ENCODE assay signal across 5 fruit fly cellular contexts in genomic region chrX:21031819-21032261, dm6.
TF ChIP-seq lines count a peak whose summit lies in the region.

CG1529 (minus strand) TSS chrX:21031950.

- no peak for TF ChIP-seq CTCF in whole organism, embryonic (GFP tag; optimal IDR thresholded peaks at IDR 0.05; lab: Kevin White, UChicago)

TF ChIP-seq in whole organism, adult, 20 proteins besides CTCF, POLR2A, EP300 and RAD21:
- TF ChIP-seq Mnt (GFP tag; optimal IDR thresholded peaks at IDR 0.05; lab: Kevin White, UChicago) (peak; percentile 7), CG7101 (tag; optimal IDR thresholded peaks at IDR 0.05; lab: Kevin White, UChicago) (peak; percentile 17), CG11617 (GFP tag; optimal IDR thresholded peaks at IDR 0.05; lab: Kevin White, UChicago) (no peak), bab1 (GFP tag; optimal IDR thresholded peaks at IDR 0.05; lab: Kevin White, UChicago) (peak; percentile 16)

TF ChIP-seq in whole organism, embryonic, 481 proteins besides CTCF, POLR2A, EP300 and RAD21 (continues in another document):
- TF ChIP-seq Dll (GFP tag; IDR thresholded peaks at IDR 0.05; lab: Robert Waterston, UW; ENCODE audit: partially characterized antibody) (0 out of 4 replicates have a peak, but pooled peaks have one; percentile 56), croc (GFP tag; conservative IDR thresholded peaks at IDR 0.05; lab: Robert Waterston, UW) (no peak), MBD-R2 (GFP tag; IDR thresholded peaks at IDR 0.05; lab: Robert Waterston, UW) (peak; percentile 70), CG4617 (GFP tag; optimal IDR thresholded peaks at IDR 0.05; lab: Kevin White, UChicago; ENCODE audit: borderline replicate concordance) (peak; percentile 10), stwl (tag; optimal IDR thresholded peaks at IDR 0.05; lab: Kevin White, UChicago) (peak; percentile 67), E2f2 (GFP tag; IDR thresholded peaks at IDR 0.05; lab: Robert Waterston, UW) (peak; percentile 77), gfzf (GFP tag; optimal IDR thresholded peaks at IDR 0.05; lab: Kevin White, UChicago) (peak; percentile 57), hbn (GFP tag; IDR thresholded peaks at IDR 0.05; lab: Robert Waterston, UW; ENCODE audit: partially characterized antibody) (0 out of 2 replicates have a peak, but pooled peaks have one; percentile 27), CG16813 (GFP tag; IDR thresholded peaks at IDR 0.05; lab: Robert Waterston, UW; ENCODE audit: partially characterized antibody) (peak; percentile 27; the same call in 1 of the 3 replicates), trem (tag; optimal IDR thresholded peaks at IDR 0.05; lab: Kevin White, UChicago) (peak; percentile 13), CG9797 (GFP tag; optimal IDR thresholded peaks at IDR 0.05; lab: Kevin White, UChicago) (peak; percentile 59), nmo (GFP tag; optimal IDR thresholded peaks at IDR 0.05; lab: Kevin White, UChicago) (peak; percentile 17), aop (GFP tag; IDR thresholded peaks at IDR 0.05; lab: Robert Waterston, UW) (no peak), HLH4C (GFP tag; IDR thresholded peaks at IDR 0.05; lab: Robert Waterston, UW; ENCODE audit: partially characterized antibody) (peak; percentile 51), BEAF-32 (GFP tag; optimal IDR thresholded peaks at IDR 0.05; lab: Kevin White, UChicago) (peak; percentile 62), CG34224 (GFP tag; IDR thresholded peaks at IDR 0.05; lab: Robert Waterston, UW; ENCODE audit: partially characterized antibody) (peak; percentile 45; the same call in 2 of the 3 replicates), Dref (GFP tag; IDR thresholded peaks at IDR 0.05; lab: Robert Waterston, UW) (peak; percentile 64), CG8281 (tag; optimal IDR thresholded peaks at IDR 0.05; lab: Kevin White, UChicago) (no peak), CG18011 (GFP tag; optimal IDR thresholded peaks at IDR 0.05; lab: Kevin White, UChicago) (no peak)

TF ChIP-seq in whole organism, prepupa, 60 proteins besides CTCF, POLR2A, EP300 and RAD21:
- TF ChIP-seq Sox102F (GFP tag; optimal IDR thresholded peaks at IDR 0.05; lab: Kevin White, UChicago) (no peak), Eip78C (GFP tag; lab: Kevin White, UChicago) (peak; percentile 62)
TF ChIP-seq in whole organism, prepupa: peak in this region for 1.

TF ChIP-seq in whole organism, pupa, 21 proteins besides CTCF, POLR2A, EP300 and RAD21:
- TF ChIP-seq Snoo (tag; optimal IDR thresholded peaks at IDR 0.05; lab: Kevin White, UChicago) (no peak), CG12605 (GFP tag; IDR thresholded peaks at IDR 0.05; lab: Robert Waterston, UW) (no peak), CG10348 (GFP tag; IDR thresholded peaks at IDR 0.05; lab: Robert Waterston, UW) (no peak), CG8159 (tag; optimal IDR thresholded peaks at IDR 0.05; lab: Kevin White, UChicago) (peak; percentile 8), CG17806 (tag; optimal IDR thresholded peaks at IDR 0.05; lab: Kevin White, UChicago) (no peak), fd96Ca (GFP tag; IDR thresholded peaks at IDR 0.05; lab: Robert Waterston, UW) (no peak)

TF ChIP-seq in whole organism, wandering third instar larva, 38 proteins besides CTCF, POLR2A, EP300 and RAD21:
- TF ChIP-seq Rel (GFP tag; optimal IDR thresholded peaks at IDR 0.05; lab: Kevin White, UChicago) (no peak), Rel (tag; optimal IDR thresholded peaks at IDR 0.05; lab: Kevin White, UChicago) (peak; percentile 67), Sp1 (GFP tag; optimal IDR thresholded peaks at IDR 0.05; lab: Kevin White, UChicago) (no peak)
